Worm (Caenorhabditis elegans) whole organism, early embryonic: ENCODE data around the gene clec-34.

Source experiments
- B0310.2 ChIP-seq: sonication (generic microtip); optimal IDR thresholded peaks from 2 replicates; lab custom pipeline; 2016; ENCODE audit warnings: mild to moderate bottlenecking, missing genetic modification characterization, missing compliant biosample characterization
- F13C5.2 ChIP-seq: sonication (generic microtip); optimal IDR thresholded peaks from 2 replicates; lab custom pipeline; 2017; ENCODE audit warnings: mild to moderate bottlenecking, missing genetic modification characterization, inconsistent platforms, missing compliant biosample characterization
- aly-1 ChIP-seq: sonication (generic microtip); optimal IDR thresholded peaks from 2 replicates; lab custom pipeline; 2016; ENCODE audit warnings: missing genetic modification characterization, missing compliant biosample characterization
- ama-1 ChIP-seq: fragments of 150-350 bp; optimal IDR thresholded peaks from 2 replicates; lab custom pipeline; 2014
- ceh-13 ChIP-seq: fragments of 200-800 bp; sonication (Bioruptor generic); optimal IDR thresholded peaks from 2 replicates; lab custom pipeline; 2018; ENCODE audit warnings: mild to moderate bottlenecking, missing genetic modification characterization, missing compliant biosample characterization
- ceh-36 ChIP-seq: sonication (generic microtip); optimal IDR thresholded peaks from 2 replicates; lab custom pipeline; 2016; ENCODE audit warnings: missing genetic modification characterization, inconsistent platforms, missing compliant biosample characterization
- ets-7 ChIP-seq: sonication (generic microtip); optimal IDR thresholded peaks from 2 replicates; lab custom pipeline; 2016; ENCODE audit warnings: missing genotype, missing genetic modification characterization, missing compliant biosample characterization
- flt-1 ChIP-seq: fragments of 200-800 bp; sonication (Bioruptor generic); IDR thresholded peaks from 2 replicates; pipeline ENCODE4 v1.3.6; 2022; ENCODE audit warnings: missing genetic modification characterization, missing compliant biosample characterization
- hmbx-1 ChIP-seq: sonication (generic microtip); optimal IDR thresholded peaks from 2 replicates; lab custom pipeline; 2016; ENCODE audit warnings: mild to moderate bottlenecking, missing genetic modification characterization, missing compliant biosample characterization
- hmg-4 ChIP-seq: fragments of 200-800 bp; sonication (Bioruptor generic); optimal IDR thresholded peaks from 2 replicates; lab custom pipeline; 2018; ENCODE audit warnings: mild to moderate bottlenecking, missing genetic modification characterization, missing compliant biosample characterization
- hnd-1 ChIP-seq: sonication (generic microtip); optimal IDR thresholded peaks from 2 replicates; lab custom pipeline; 2016; ENCODE audit warnings: missing genetic modification characterization, missing compliant biosample characterization
- pes-1 ChIP-seq: fragments of 200-800 bp; sonication (Bioruptor generic); IDR thresholded peaks from 2 replicates; pipeline ENCODE4 v1.3.6; 2022; ENCODE audit warnings: missing genetic modification reagents, missing genetic modification characterization, missing compliant biosample characterization
- scrt-1 ChIP-seq: fragments of 200-800 bp; sonication (Bioruptor generic); IDR thresholded peaks from 2 replicates; pipeline ENCODE4 v1.3.6; 2022; ENCODE audit warnings: missing genetic modification characterization, missing compliant biosample characterization
- sea-1 ChIP-seq: fragments of 200-800 bp; sonication (Bioruptor generic); conservative IDR thresholded peaks from 2 replicates; pipeline ENCODE4 v1.3.6; 2022; ENCODE audit warnings: missing genetic modification characterization, missing compliant biosample characterization
- tbx-11 ChIP-seq: fragments of 200-800 bp; sonication (Bioruptor generic); IDR thresholded peaks from 2 replicates; pipeline ENCODE4 v1.3.6; 2022; ENCODE audit warnings: missing genetic modification characterization, missing compliant biosample characterization
- tbx-37 ChIP-seq: fragments of 200-800 bp; sonication (Bioruptor generic); conservative IDR thresholded peaks from 2 replicates; pipeline ENCODE4 v1.3.6; 2022; ENCODE audit warnings: missing genetic modification reagents, missing genetic modification characterization, missing compliant biosample characterization
- tra-4 ChIP-seq: sonication (generic microtip); optimal IDR thresholded peaks from 2 replicates; lab custom pipeline; 2017; ENCODE audit warnings: missing genetic modification characterization, missing compliant biosample characterization

clec-34 gene

DNA sequence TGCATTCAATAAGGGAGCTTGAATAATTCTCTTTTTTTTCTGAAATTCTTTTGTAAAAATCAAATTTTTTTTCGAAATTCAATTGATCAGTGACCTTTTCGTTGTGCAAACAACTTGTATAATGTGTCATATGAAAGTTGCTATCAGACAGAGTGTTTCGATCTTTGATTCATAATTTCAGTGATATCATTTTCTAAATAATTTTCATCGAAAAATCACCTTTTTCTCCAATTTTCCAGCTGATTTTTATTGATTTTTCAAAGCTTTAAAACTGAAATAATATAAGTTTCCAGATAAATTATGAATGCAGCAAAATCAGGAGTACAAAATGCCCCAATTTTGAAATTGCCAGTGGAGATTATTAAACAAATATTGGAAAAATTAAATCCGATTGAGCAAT lies 7.1 kb upstream of the clec-34 start, which contains the start of gene fbxa-127:
TSS of gene fbxa-127 (plus strand) at position 301 of the 400 bp plus-strand sequence.
- TF ChIP-seq pes-1: no peak
- TF ChIP-seq aly-1 (tag; lab: Kevin White, UChicago): no peak
- no peak for TF ChIP-seq tra-4 (tag; lab: Kevin White, UChicago)
- no peak for TF ChIP-seq B0310.2
- TF ChIP-seq tbx-11: no peak
- TF ChIP-seq flt-1: no peak
- TF ChIP-seq ceh-13 (GFP tag; lab: Kevin White, UChicago): no peak
- TF ChIP-seq tbx-37 (GFP tag; lab: Robert Waterston, UW): no peak
- TF ChIP-seq scrt-1 (GFP tag; lab: Robert Waterston, UW): no peak
- TF ChIP-seq hmg-4 (GFP tag; lab: Kevin White, UChicago): no peak
- no peak for TF ChIP-seq ama-1 (lab: Kevin White, UChicago)
- TF ChIP-seq ceh-36: no peak

ce11 chrV:16729961-16730360 lies 5.6 kb upstream of the clec-34 start, which contains the start of gene srz-99:
Gene srz-99 (plus strand): TSS chrV:16730261.
- TF ChIP-seq ets-7 (tag; lab: Kevin White, UChicago): no peak
- no peak for TF ChIP-seq tbx-37 (GFP tag; lab: Robert Waterston, UW)
- no peak for TF ChIP-seq ceh-13 (GFP tag; lab: Kevin White, UChicago)
- no peak for TF ChIP-seq hmg-4 (GFP tag; lab: Kevin White, UChicago)
- TF ChIP-seq ceh-36: no peak
- no peak for TF ChIP-seq F13C5.2
- no peak for TF ChIP-seq flt-1
- TF ChIP-seq tra-4 (tag; lab: Kevin White, UChicago): no peak

DNA sequence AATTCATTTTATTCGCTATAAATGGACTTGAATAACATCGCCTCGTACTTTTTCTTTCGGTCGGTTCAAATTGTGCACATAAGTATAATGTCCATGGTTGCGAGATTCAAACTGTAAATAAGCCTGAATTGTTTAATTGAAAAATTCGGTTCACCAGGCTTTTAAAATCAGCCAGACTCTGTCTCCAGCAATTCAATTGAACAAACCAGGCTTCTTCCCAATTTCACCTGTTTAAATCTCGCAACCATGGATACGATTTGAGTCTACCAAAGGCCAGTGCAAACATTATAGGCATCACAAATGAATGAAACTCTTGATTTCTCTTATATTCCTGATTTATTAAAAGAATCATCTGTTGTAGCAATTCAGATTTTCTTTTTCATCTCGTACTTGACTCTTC lies 4.0 kb upstream of the clec-34 start, which contains the start of gene srz-100:
TSS of gene srz-100 (plus strand) at position 301 of the 400 bp plus-strand sequence.
- no peak for TF ChIP-seq hmg-4 (GFP tag; lab: Kevin White, UChicago)
- TF ChIP-seq sea-1: no peak
- TF ChIP-seq ceh-13 (GFP tag; lab: Kevin White, UChicago): no peak
- no peak for TF ChIP-seq F13C5.2
- no peak for TF ChIP-seq ets-7 (tag; lab: Kevin White, UChicago)
- no peak for TF ChIP-seq hmbx-1 (tag; lab: Kevin White, UChicago)
- TF ChIP-seq pes-1: no peak

- no peak for TF ChIP-seq tbx-11
- TF ChIP-seq ceh-13 (GFP tag; lab: Kevin White, UChicago): no peak
- no peak for TF ChIP-seq ceh-36
- TF ChIP-seq hnd-1 (tag; lab: Kevin White, UChicago): no peak
- no peak for TF ChIP-seq tra-4 (tag; lab: Kevin White, UChicago)
- TF ChIP-seq pes-1: no peak
- TF ChIP-seq F13C5.2: no peak
- no peak for TF ChIP-seq sea-1
These were observed 1.9 kb upstream of the clec-34 start, which contains the start of gene T25E12.16 for ce11 chrV:16733681-16734080. Gene T25E12.16 (minus strand): TSS chrV:16733781.

DNA sequence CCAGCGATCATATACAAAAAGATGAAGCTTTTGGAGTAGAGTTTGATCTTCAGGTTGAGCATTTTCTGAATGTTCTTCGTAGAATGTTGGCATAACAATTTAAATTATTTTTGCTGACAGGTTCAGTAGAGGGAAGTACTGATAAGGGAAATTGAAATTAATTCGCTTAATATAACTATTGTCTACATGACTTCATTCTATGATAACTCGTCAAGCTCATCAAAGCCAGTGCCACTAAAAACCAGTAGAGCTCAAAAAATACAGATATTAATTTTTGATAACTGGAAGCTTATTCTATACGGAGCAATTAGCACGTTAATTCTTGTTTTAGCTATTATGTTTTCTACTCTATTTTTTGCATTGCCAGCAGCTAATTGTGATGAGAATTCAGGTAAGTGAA lies 3.5 kb downstream of the clec-34 start, which contains the start of the genes clec-29 and clec-39:
TSS of gene clec-29 (minus strand) at position 101 of the 400 bp plus-strand sequence.
TSS of gene clec-39 (plus strand) at position 169 of the 400 bp plus-strand sequence.
- TF ChIP-seq F13C5.2 (no peak), ceh-13 (GFP tag; lab: Kevin White, UChicago) (no peak), tbx-11 (no peak), ets-7 (tag; lab: Kevin White, UChicago) (no peak), tbx-37 (GFP tag; lab: Robert Waterston, UW) (no peak), ceh-36 (no peak), sea-1 (no peak), ama-1 (lab: Kevin White, UChicago) (no peak)

ce11 chrV:16742123-16742522 lies 6.6 kb downstream of the clec-34 start, which contains the start of gene T25E12.6:
Gene T25E12.6 (plus strand): TSS chrV:16742423.
- no peak for TF ChIP-seq B0310.2
- TF ChIP-seq flt-1: no peak
- no peak for TF ChIP-seq hmg-4 (GFP tag; lab: Kevin White, UChicago)
- no peak for TF ChIP-seq aly-1 (tag; lab: Kevin White, UChicago)
- TF ChIP-seq pes-1: no peak
- TF ChIP-seq ets-7 (tag; lab: Kevin White, UChicago): no peak
- TF ChIP-seq ama-1 (lab: Kevin White, UChicago): no peak
- TF ChIP-seq hnd-1 (tag; lab: Kevin White, UChicago): no peak
- no peak for TF ChIP-seq hmbx-1 (tag; lab: Kevin White, UChicago)
- no peak for TF ChIP-seq F13C5.2

DNA sequence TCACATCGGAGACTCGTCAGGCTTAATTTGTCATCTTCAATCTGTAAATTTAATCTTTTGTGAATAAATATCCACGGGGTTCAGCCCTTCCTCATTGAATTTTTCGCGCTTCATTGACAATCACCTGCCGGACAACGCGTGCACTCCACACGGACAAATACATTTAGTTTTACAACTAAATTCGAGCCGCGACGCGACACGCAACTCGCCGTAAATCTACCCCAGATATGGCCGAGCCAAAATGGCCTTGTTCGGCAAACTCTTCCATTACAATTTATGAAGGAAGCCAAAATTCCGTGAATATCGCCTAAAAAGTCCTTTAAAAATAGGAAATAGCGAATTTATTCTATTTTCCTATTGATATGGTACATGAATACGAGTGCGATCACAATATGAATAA lies 9.2 kb downstream of the clec-34 start:
- TF ChIP-seq hnd-1 (tag; lab: Kevin White, UChicago): no peak

DNA sequence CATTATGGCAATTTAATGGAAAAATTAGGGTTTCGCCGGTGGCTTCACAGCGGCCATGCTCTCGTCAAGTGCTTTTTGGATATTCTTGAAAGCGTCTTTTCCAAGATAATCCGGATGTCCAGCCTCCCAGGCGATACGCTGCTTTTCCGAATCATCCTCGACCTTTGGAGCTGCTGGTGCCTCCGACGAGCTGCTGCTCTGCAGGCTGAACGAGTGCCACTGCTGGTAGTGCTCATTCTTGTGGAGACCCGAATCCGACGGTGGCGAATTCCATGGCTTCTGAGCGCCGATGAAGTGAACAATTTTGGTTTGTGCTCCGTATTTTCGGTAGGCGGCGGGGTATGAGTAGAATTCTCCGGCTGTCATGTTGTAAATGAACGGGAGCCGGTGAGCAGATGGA lies 9.6 kb downstream of the clec-34 start:
- no peak for TF ChIP-seq B0310.2
- no peak for TF ChIP-seq ets-7 (tag; lab: Kevin White, UChicago)
- no peak for TF ChIP-seq ceh-36
- TF ChIP-seq hmg-4 (GFP tag; lab: Kevin White, UChicago): no peak
- no peak for TF ChIP-seq hnd-1 (tag; lab: Kevin White, UChicago)
- TF ChIP-seq hmbx-1 (tag; lab: Kevin White, UChicago): no peak
- TF ChIP-seq F13C5.2: no peak
- TF ChIP-seq pes-1: no peak
- no peak for TF ChIP-seq sea-1
- no peak for TF ChIP-seq scrt-1 (GFP tag; lab: Robert Waterston, UW)
- no peak for TF ChIP-seq tbx-11
- TF ChIP-seq tra-4 (tag; lab: Kevin White, UChicago): no peak
- TF ChIP-seq ceh-13 (GFP tag; lab: Kevin White, UChicago): no peak
- no peak for TF ChIP-seq flt-1
